Worm (Caenorhabditis elegans): Measurements from ENCODE around the gene srj-33.
A peak's percentile ranks its signal among the peaks of the same experiment; 100 is the strongest.

srj-33 gene

DNA sequence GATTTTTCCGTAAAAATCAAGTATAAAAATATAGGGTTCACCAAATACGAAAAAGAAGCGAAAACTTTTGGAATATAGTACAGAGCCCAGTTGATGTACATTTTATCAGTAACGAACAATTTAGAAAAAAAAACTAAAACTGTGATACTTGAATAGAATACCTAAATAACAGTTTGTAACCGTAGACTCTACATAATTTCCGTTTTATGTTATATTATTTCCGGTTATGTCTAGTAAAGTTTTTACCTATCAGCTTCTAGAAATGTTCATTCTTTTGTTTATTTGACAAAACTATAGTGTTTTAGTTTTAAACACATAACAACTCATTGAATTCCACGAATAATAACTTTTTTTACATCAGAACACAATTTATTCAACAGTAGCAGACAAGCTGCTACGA, at the start of gene srj-33:
Gene srj-33, minus strand, starts transcription at position 101 of the 400 bp plus-strand sequence.
- no peak for TF ChIP-seq ama-1 (optimal IDR thresholded peaks at IDR 0.05)
- TF ChIP-seq elt-2 (tag; optimal IDR thresholded peaks at IDR 0.05): no peak

DNA sequence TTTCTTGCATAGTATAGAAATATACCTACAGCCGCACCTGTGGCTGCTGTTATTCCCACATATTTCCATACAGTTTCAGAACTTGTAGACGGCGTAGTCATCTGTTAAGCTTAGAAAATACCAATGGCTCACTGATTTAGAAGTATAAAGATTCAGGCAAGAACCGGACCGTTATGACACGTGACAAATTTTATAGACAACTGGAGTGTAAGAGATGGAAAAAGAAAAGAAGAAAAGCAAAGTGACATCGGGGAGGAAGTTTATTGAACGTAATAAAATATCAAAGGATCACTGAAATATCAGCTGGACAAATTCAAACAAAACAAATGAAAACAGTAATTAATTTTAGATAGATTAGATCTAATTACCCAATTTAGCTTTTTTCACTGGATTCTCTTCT, 48.8 kb upstream of the srj-33 start, which contains the start of gene rmd-2:
Gene rmd-2, minus strand, starts transcription at position 101 of the 400 bp plus-strand sequence.
- TF ChIP-seq unc-62 (GFP tag; optimal IDR thresholded peaks at IDR 0.05) (no peak), ceh-82 (tag; optimal IDR thresholded peaks at IDR 0.05) (no peak), nhr-43 (tag; optimal IDR thresholded peaks at IDR 0.05; ENCODE audit: poor library complexity, severe bottlenecking) (no peak), sea-2 (GFP tag; optimal IDR thresholded peaks at IDR 0.05) (no peak), mml-1 (tag; optimal IDR thresholded peaks at IDR 0.05) (no peak), nhr-77 (tag; optimal IDR thresholded peaks at IDR 0.05) (no peak), ztf-11 (tag; optimal IDR thresholded peaks at IDR 0.05) (no peak), ztf-4 (tag; optimal IDR thresholded peaks at IDR 0.05) (no peak), ama-1 (optimal IDR thresholded peaks at IDR 0.05) (no peak), jun-1 (tag; optimal IDR thresholded peaks at IDR 0.05) (no peak), unc-39 (tag; optimal IDR thresholded peaks at IDR 0.05) (no peak), nhr-28 (tag; optimal IDR thresholded peaks at IDR 0.05) (no peak), egl-27 (tag; optimal IDR thresholded peaks at IDR 0.05) (no peak), ceh-9 (tag; optimal IDR thresholded peaks at IDR 0.05) (no peak)

DNA sequence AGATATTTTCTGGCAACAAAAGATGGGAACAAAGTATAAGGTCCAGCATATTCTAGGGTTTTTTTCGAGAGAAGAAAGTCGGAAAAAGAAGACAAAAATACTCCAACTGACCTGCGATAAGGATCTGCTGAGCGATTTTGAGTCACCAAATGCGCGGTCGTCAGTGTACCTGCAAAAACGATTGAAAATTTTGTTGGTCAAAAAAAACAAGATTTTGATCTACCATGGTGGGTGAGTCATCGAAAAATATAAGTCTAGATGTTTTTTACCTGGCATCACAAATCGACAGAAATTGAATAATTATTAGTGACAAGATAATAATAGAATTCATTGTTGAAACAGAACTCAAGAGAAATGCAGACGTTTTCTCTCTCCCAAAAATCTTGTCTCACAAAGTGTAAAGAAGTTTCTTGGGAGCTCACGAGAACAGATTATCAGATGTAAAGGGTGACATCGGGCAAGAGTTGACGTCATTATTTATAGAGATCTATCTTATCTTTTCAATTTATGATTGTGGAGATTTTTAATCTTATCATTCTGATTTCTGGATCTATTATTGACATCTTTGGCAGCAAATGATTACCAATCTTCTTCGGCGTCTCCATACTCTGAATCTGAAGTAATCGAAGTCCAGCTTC, 48.0 kb upstream of the srj-33 start:
- no peak for TF ChIP-seq nhr-76 (tag; optimal IDR thresholded peaks at IDR 0.05)
- TF ChIP-seq elt-1 (tag; optimal IDR thresholded peaks at IDR 0.05): peak; percentile 48
- no peak for TF ChIP-seq tbx-2 (tag; optimal IDR thresholded peaks at IDR 0.05)
- TF ChIP-seq ceh-82 (tag; optimal IDR thresholded peaks at IDR 0.05): no peak

DNA sequence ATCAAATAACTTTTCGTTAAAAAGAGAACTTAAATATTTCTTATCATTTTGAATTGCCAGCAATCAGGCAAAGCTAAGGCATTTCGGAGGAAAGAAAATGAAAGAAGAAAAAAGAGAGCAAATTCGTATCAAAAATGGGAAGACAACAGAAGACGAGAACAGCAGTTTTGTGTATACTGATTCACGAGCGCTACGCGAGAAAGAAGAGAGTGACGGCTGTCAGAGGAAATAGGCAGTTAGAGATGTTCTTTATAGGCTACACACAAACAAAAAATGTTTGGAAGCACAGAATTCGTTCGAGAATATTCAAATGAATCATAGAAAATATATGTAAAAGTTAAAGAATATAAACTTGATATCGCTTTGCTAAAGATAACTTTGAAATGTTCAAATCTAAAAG, 47.5 kb upstream of the srj-33 start:
- TF ChIP-seq pqm-1 (tag; optimal IDR thresholded peaks at IDR 0.05): peak; percentile 60
- no peak for TF ChIP-seq aly-2 (tag; optimal IDR thresholded peaks at IDR 0.05)
- TF ChIP-seq nhr-11 (tag; optimal IDR thresholded peaks at IDR 0.05): peak; percentile 75
- TF ChIP-seq nfya-1 (tag; optimal IDR thresholded peaks at IDR 0.05; ENCODE audit: insufficient read depth): peak; percentile 45
- peak; percentile 67 for TF ChIP-seq elt-2 (tag; optimal IDR thresholded peaks at IDR 0.05)
- peak; percentile 3 for TF ChIP-seq hmg-11 (tag; optimal IDR thresholded peaks at IDR 0.05)
- peak; percentile 45 for TF ChIP-seq pha-4 (tag; optimal IDR thresholded peaks at IDR 0.05)
- no peak for TF ChIP-seq daf-12 (tag; optimal IDR thresholded peaks at IDR 0.05)

DNA sequence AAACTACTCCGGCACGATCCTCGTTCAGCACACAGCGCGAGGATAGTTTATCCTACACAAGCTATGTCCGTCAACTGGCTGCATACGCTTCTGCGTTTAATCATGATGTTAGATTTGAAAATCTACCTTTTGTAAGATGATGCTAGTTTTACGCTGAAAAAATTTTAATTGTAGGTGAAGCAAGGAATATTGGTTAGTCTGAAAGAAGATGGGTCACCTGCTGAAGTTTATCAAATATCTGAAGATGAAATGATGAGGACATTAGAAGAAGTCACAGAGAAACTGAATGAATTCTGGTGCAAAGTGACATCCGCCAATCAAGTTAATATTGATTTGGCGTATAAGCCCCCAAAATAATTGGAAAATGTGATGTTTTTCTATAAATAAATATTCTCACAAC, 46.2 kb upstream of the srj-33 start:
- TF ChIP-seq R02D3.7 (tag; optimal IDR thresholded peaks at IDR 0.05): no peak
- TF ChIP-seq elt-2 (tag; optimal IDR thresholded peaks at IDR 0.05): peak; percentile 15
- TF ChIP-seq nhr-237 (tag; optimal IDR thresholded peaks at IDR 0.05): no peak
- TF ChIP-seq ama-1 (optimal IDR thresholded peaks at IDR 0.05): peak; percentile 39

DNA sequence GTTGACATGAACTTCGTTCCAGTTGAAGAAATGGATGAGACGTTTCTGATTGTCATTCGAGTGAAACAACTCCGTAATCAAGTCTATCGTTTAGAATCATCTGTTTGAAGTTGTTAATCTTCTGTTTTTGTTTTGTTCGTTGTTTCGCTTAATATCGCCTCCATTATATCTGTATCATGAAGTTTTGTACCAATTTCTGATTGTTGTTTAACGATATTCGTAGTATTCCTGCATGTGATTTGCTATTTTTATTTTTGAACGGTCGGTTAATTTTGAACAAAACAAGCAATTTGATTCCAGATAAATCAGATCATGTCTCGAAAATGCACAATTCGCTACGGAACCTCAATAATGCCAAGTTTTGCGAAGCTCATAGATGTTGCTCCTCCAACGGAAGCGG, 45.2 kb upstream of the srj-33 start, which contains the start of gene C27H6.9:
Gene C27H6.9, plus strand, starts transcription at position 301 of the 400 bp plus-strand sequence.
- no peak for TF ChIP-seq ztf-11 (tag; optimal IDR thresholded peaks at IDR 0.05)
- no peak for TF ChIP-seq pqm-1 (tag; optimal IDR thresholded peaks at IDR 0.05)
- no peak for TF ChIP-seq ceh-16 (tag; optimal IDR thresholded peaks at IDR 0.05)
- TF ChIP-seq eor-1 (tag; optimal IDR thresholded peaks at IDR 0.05): no peak
- TF ChIP-seq nhr-23 (tag; optimal IDR thresholded peaks at IDR 0.05): no peak
- no peak for TF ChIP-seq nhr-28 (tag; optimal IDR thresholded peaks at IDR 0.05)
- no peak for TF ChIP-seq fkh-10 (GFP tag; optimal IDR thresholded peaks at IDR 0.05)
- no peak for TF ChIP-seq nhr-25 (tag; optimal IDR thresholded peaks at IDR 0.05)
- TF ChIP-seq sea-2 (GFP tag; optimal IDR thresholded peaks at IDR 0.05): no peak
- no peak for TF ChIP-seq elt-1 (tag; optimal IDR thresholded peaks at IDR 0.05)
- no peak for TF ChIP-seq nhr-237 (tag; optimal IDR thresholded peaks at IDR 0.05)
- TF ChIP-seq nhr-67 (tag; optimal IDR thresholded peaks at IDR 0.05): no peak

Measured in whole organism, L3 larva.